Worm (Caenorhabditis elegans): Measurements from ENCODE around the gene cdd-2.

cdd-2 gene

DNA sequence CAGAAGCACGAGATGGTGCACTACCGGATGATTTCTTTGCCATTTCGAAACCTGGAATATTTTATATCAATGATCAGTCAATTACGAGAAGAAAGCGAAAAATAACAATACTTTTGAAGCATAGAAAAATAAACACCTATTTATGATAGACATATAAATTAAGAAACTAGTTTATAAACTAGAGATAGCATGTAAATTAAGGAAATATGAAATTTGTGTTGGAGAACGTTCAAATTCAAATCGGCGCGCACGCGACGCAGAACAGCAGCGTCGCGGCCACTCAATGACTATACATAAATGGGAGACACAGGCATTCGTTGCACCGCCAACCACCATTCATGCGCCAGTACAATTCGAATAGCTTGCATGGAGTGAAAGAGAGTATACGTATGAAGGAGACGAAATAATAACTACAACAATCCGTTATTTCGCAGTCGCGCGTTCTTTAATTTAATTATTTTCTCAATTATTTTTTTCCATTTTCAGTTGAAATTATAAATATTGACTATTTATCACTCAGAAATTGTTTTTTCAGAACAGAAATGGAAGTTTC lies 32.4 kb upstream of the cdd-2 start, which contains the start of the genes cec-5 and nol-10 (continued):
- TF ChIP-seq fkh-10 (GFP tag; optimal IDR thresholded peaks at IDR 0.05), result no peak

DNA sequence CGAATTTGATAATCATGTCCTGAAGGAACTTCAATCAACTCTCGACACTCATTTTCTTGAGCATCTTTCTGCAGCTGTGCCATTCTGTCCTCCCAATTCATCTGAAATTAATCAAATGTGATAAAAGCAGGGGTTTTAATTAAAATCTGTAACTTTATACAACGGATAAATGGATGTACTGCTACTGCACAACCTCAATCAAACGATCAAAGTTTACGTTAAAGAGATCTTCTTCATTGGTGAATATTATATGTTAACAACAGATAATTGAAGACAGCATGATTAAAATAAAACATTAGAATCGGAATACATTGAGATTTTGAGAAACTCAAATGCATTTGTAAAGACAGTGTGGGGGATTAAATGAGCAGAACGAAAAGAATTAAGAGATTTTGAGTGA lies 30.6 kb upstream of the cdd-2 start, which contains the start of gene F32E10.5:
F32E10.5 (minus strand) TSS at position 101 of the 400 bp plus-strand sequence.
- TF ChIP-seq Y22D7AL.16 (tag; optimal IDR thresholded peaks at IDR 0.05) (no peak), ceh-45 (GFP tag; IDR thresholded peaks at IDR 0.05) (no peak), T23F11.4 (GFP tag; optimal IDR thresholded peaks at IDR 0.05) (no peak)

- no peak for TF ChIP-seq ceh-22 (tag; optimal IDR thresholded peaks at IDR 0.05)
- peak; percentile 20 for TF ChIP-seq ceh-48 (tag; optimal IDR thresholded peaks at IDR 0.05)
These were observed 27.6 kb upstream of the cdd-2 start, which contains the start of gene cec-4 for ce11 chrIV:7575147-7575768. Gene cec-4, plus strand, starts transcription at chrIV:7575718.

- TF ChIP-seq nfya-1 (tag; optimal IDR thresholded peaks at IDR 0.05) (peak; percentile 82), hlh-6 (tag; optimal IDR thresholded peaks at IDR 0.05) (peak; percentile 98), ttx-3 (tag; optimal IDR thresholded peaks at IDR 0.05) (peak; percentile 92), hlh-13 (GFP tag; optimal IDR thresholded peaks at IDR 0.05) (peak; percentile 96), C38D4.7 (GFP tag; optimal IDR thresholded peaks at IDR 0.05) (peak; percentile 95), unc-86 (tag; optimal IDR thresholded peaks at IDR 0.05) (peak; percentile 94), ceh-45 (GFP tag; IDR thresholded peaks at IDR 0.05) (peak; percentile 96), pha-4 (tag; optimal IDR thresholded peaks at IDR 0.05) (no peak), pha-2 (tag; optimal IDR thresholded peaks at IDR 0.05) (peak; percentile 94), elt-2 (tag; optimal IDR thresholded peaks at IDR 0.05) (peak; percentile 98), pros-1 (tag; optimal IDR thresholded peaks at IDR 0.05) (peak; percentile 22), F13H6.1 (tag; optimal IDR thresholded peaks at IDR 0.05) (peak; percentile 92), eyg-1 (tag; optimal IDR thresholded peaks at IDR 0.05) (peak; percentile 88), pat-9 (tag; optimal IDR thresholded peaks at IDR 0.05) (peak; percentile 97), ceh-9 (tag; optimal IDR thresholded peaks at IDR 0.05) (peak; percentile 88), dve-1 (tag; optimal IDR thresholded peaks at IDR 0.05) (peak; percentile 97), pqm-1 (tag; optimal IDR thresholded peaks at IDR 0.05) (peak; percentile 96), syd-9 (tag; optimal IDR thresholded peaks at IDR 0.05) (peak; percentile 96), hlh-8 (tag; optimal IDR thresholded peaks at IDR 0.05) (peak; percentile 85), unc-3 (GFP tag; conservative IDR thresholded peaks at IDR 0.05) (peak; percentile 95), unc-3 (tag; optimal IDR thresholded peaks at IDR 0.05) (peak; percentile 94), pax-1 (tag; optimal IDR thresholded peaks at IDR 0.05) (no peak), fkh-10 (GFP tag; optimal IDR thresholded peaks at IDR 0.05) (peak; percentile 88), elt-4 (tag; optimal IDR thresholded peaks at IDR 0.05) (no peak), dmd-4 (tag; optimal IDR thresholded peaks at IDR 0.05; ENCODE audit: borderline replicate concordance) (peak; percentile 92), hlh-30 (tag; optimal IDR thresholded peaks at IDR 0.05; ENCODE audit: insufficient read depth) (peak; percentile 69), pag-3 (tag; optimal IDR thresholded peaks at IDR 0.05; ENCODE audit: borderline replicate concordance) (peak; percentile 84), lin-11 (tag; optimal IDR thresholded peaks at IDR 0.05) (peak; percentile 89), fkh-6 (tag; optimal IDR thresholded peaks at IDR 0.05) (peak; percentile 95), sox-2 (GFP tag; IDR thresholded peaks at IDR 0.05) (peak; percentile 84), ceh-18 (tag; optimal IDR thresholded peaks at IDR 0.05) (peak; percentile 92), unc-42 (tag; optimal IDR thresholded peaks at IDR 0.05) (peak; percentile 72), mec-3 (tag; optimal IDR thresholded peaks at IDR 0.05; ENCODE audit: borderline replicate concordance) (peak; percentile 77), madf-2 (tag; optimal IDR thresholded peaks at IDR 0.05) (peak; percentile 96), rnt-1 (tag; optimal IDR thresholded peaks at IDR 0.05) (peak; percentile 94), lim-6 (tag; optimal IDR thresholded peaks at IDR 0.05) (peak; percentile 90), npax-4 (tag; optimal IDR thresholded peaks at IDR 0.05) (peak; percentile 94), sdc-2 (tag; optimal IDR thresholded peaks at IDR 0.05) (peak; percentile 87), K02D7.2 (tag; optimal IDR thresholded peaks at IDR 0.05) (peak; percentile 96), ceh-31 (tag; optimal IDR thresholded peaks at IDR 0.05) (peak; percentile 86), ref-2 (tag; optimal IDR thresholded peaks at IDR 0.05) (peak; percentile 93)
These were observed 26.3 kb upstream of the cdd-2 start for ce11 chrIV:7573944-7574343.
